Fruit fly (Drosophila melanogaster) whole organism, prepupa: ENCODE measurements around the gene CG6048.
A peak's percentile ranks its signal among the peaks of the same experiment; 100 is the strongest.

Experiments used
- CG10631 ChIP-seq: fragments of 200-800 bp; sonication (Bioruptor generic); optimal IDR thresholded peaks from 2 replicates; lab custom pipeline; 2016; ENCODE audit warnings: missing biosample characterization, missing genetic modification characterization
- CG10669 ChIP-seq: fragments of 200-800 bp; sonication (Bioruptor generic); optimal IDR thresholded peaks from 3 replicates; lab custom pipeline; 2018; ENCODE audit warnings: missing biosample characterization, mild to moderate bottlenecking, missing genetic modification characterization, moderate library complexity
- CG11294 ChIP-seq: fragments of 200-800 bp; sonication (Bioruptor generic); IDR thresholded peaks from 2 replicates; pipeline ENCODE4 v1.3.6; 2022; ENCODE audit warnings: missing biosample characterization, missing genetic modification characterization
- CG11762 ChIP-seq: fragments of 200-800 bp; sonication (Bioruptor generic); optimal IDR thresholded peaks from 3 replicates; lab custom pipeline; 2016; ENCODE audit warnings: missing biosample characterization, missing genetic modification characterization; ENCODE audit not compliant: insufficient read depth
- CG11902 ChIP-seq: fragments of 200-800 bp; sonication (Bioruptor generic); optimal IDR thresholded peaks from 3 replicates; lab custom pipeline; 2016; ENCODE audit warnings: missing biosample characterization, missing genetic modification characterization
- CG15336 ChIP-seq: fragments of 200-800 bp; sonication (Bioruptor generic); IDR thresholded peaks from 2 replicates; pipeline ENCODE4 v1.3.6; 2022; ENCODE audit warnings: missing biosample characterization, missing genetic modification characterization
- CG1621 ChIP-seq: fragments of 200-800 bp; sonication (Bioruptor generic); optimal IDR thresholded peaks from 3 replicates; lab custom pipeline; 2018; ENCODE audit warnings: missing biosample characterization, mild to moderate bottlenecking, missing genetic modification characterization
- CG3032 ChIP-seq: fragments of 200-800 bp; optimal IDR thresholded peaks from 2 replicates; lab custom pipeline; 2019; ENCODE audit warnings: missing biosample characterization, mild to moderate bottlenecking, missing genetic modification characterization, moderate library complexity
- CG31627 ChIP-seq: fragments of 200-800 bp; sonication (Bioruptor generic); optimal IDR thresholded peaks from 3 replicates; lab custom pipeline; 2016; ENCODE audit warnings: missing biosample characterization, missing genetic modification characterization
- CG32006 ChIP-seq: fragments of 200-800 bp; sonication (Bioruptor generic); optimal IDR thresholded peaks from 3 replicates; lab custom pipeline; 2017; ENCODE audit warnings: missing biosample characterization, mild to moderate bottlenecking, missing genetic modification characterization
- CG4318 ChIP-seq: fragments of 200-800 bp; sonication (Bioruptor generic); optimal IDR thresholded peaks from 3 replicates; lab custom pipeline; 2017; ENCODE audit warnings: missing biosample characterization, mild to moderate bottlenecking, missing genetic modification characterization
- CG6792 ChIP-seq: fragments of 200-800 bp; sonication (Bioruptor generic); optimal IDR thresholded peaks from 3 replicates; lab custom pipeline; 2016; ENCODE audit warnings: missing biosample characterization, missing genetic modification characterization
- CG6854 ChIP-seq: fragments of 200-800 bp; sonication (Bioruptor generic); optimal IDR thresholded peaks from 2 replicates; lab custom pipeline; 2017; ENCODE audit warnings: missing biosample characterization, mild to moderate bottlenecking, missing genetic modification characterization
- CG8119 ChIP-seq: fragments of 200-800 bp; sonication (Bioruptor generic); IDR thresholded peaks from 3 replicates; pipeline ENCODE4 v1.3.6; 2022; ENCODE audit warnings: missing biosample characterization, missing genetic modification characterization
- Eip78C ChIP-seq: fragments of 200-800 bp; sonication (Bioruptor generic); peaks from one replicate; lab custom pipeline; 2016; ENCODE audit warnings: missing biosample characterization, missing genetic modification characterization
- Eip93F ChIP-seq: fragments of 200-800 bp; sonication (Bioruptor generic); optimal IDR thresholded peaks from 2 replicates; lab custom pipeline; 2016; ENCODE audit warnings: missing biosample characterization, mild to moderate bottlenecking, missing genetic modification characterization
- Ets21C ChIP-seq: fragments of 200-800 bp; sonication (Bioruptor generic); optimal IDR thresholded peaks from 3 replicates; lab custom pipeline; 2016; ENCODE audit warnings: missing biosample characterization, missing genetic modification characterization
- Ets96B ChIP-seq: fragments of 200-800 bp; optimal IDR thresholded peaks from 2 replicates; lab custom pipeline; 2019; ENCODE audit warnings: missing biosample characterization, mild to moderate bottlenecking, missing genetic modification characterization, moderate library complexity
- Hr39 ChIP-seq: fragments of 200-800 bp; sonication (Bioruptor generic); optimal IDR thresholded peaks from 2 replicates; lab custom pipeline; 2016; ENCODE audit warnings: missing biosample characterization, missing genetic modification characterization
- Lpt ChIP-seq: fragments of 200-800 bp; sonication (Bioruptor generic); optimal IDR thresholded peaks from 3 replicates; lab custom pipeline; 2016; ENCODE audit warnings: missing biosample characterization, missing genetic modification characterization
- Met ChIP-seq: fragments of 200-800 bp; sonication (Bioruptor generic); optimal IDR thresholded peaks from 3 replicates; lab custom pipeline; 2016; ENCODE audit warnings: missing biosample characterization, missing genetic modification characterization
- OdsH ChIP-seq: fragments of 200-800 bp; sonication (Bioruptor generic); optimal IDR thresholded peaks from 3 replicates; lab custom pipeline; 2016; ENCODE audit warnings: missing biosample characterization, missing genetic modification characterization
- Sox14 ChIP-seq: fragments of 200-800 bp; sonication (Bioruptor generic); optimal IDR thresholded peaks from 3 replicates; lab custom pipeline; 2016; ENCODE audit warnings: missing biosample characterization, missing genetic modification characterization
- Sox15 ChIP-seq: fragments of 200-800 bp; sonication (Bioruptor generic); optimal IDR thresholded peaks from 3 replicates; lab custom pipeline; 2016; ENCODE audit warnings: missing biosample characterization, missing genetic modification characterization
- acj6 ChIP-seq: fragments of 200-800 bp; sonication (Bioruptor generic); optimal IDR thresholded peaks from 3 replicates; lab custom pipeline; 2016; ENCODE audit warnings: missing biosample characterization, missing genetic modification characterization
- cyc ChIP-seq: fragments of 200-800 bp; sonication (Bioruptor generic); optimal IDR thresholded peaks from 3 replicates; lab custom pipeline; 2016; ENCODE audit warnings: missing biosample characterization, missing genetic modification characterization
- eg ChIP-seq: fragments of 200-800 bp; sonication (Bioruptor generic); IDR thresholded peaks from 3 replicates; pipeline ENCODE4 v1.3.6; 2022; ENCODE audit warnings: missing biosample characterization, missing genetic modification characterization
- esn ChIP-seq: fragments of 200-800 bp; sonication (Bioruptor generic); optimal IDR thresholded peaks from 2 replicates; lab custom pipeline; 2016; ENCODE audit warnings: missing biosample characterization, mild to moderate bottlenecking, missing genetic modification characterization, moderate library complexity
- fd59A ChIP-seq: fragments of 200-800 bp; sonication (Bioruptor generic); optimal IDR thresholded peaks from 2 replicates; lab custom pipeline; 2017; ENCODE audit warnings: missing biosample characterization, mild to moderate bottlenecking, missing genetic modification characterization, missing genetic modification reagents
- fd85E ChIP-seq: fragments of 200-800 bp; sonication (Bioruptor generic); optimal IDR thresholded peaks from 3 replicates; lab custom pipeline; 2016; ENCODE audit warnings: missing biosample characterization, missing genetic modification characterization
- fkh ChIP-seq: fragments of 200-800 bp; sonication (Bioruptor generic); optimal IDR thresholded peaks from 3 replicates; lab custom pipeline; 2017; ENCODE audit warnings: missing biosample characterization, mild to moderate bottlenecking, missing genetic modification characterization, moderate library complexity
- net ChIP-seq: fragments of 200-800 bp; sonication (Bioruptor generic); optimal IDR thresholded peaks from 3 replicates; lab custom pipeline; 2016; ENCODE audit warnings: missing biosample characterization, missing genetic modification characterization
- pdm3 ChIP-seq: fragments of 200-800 bp; sonication (Bioruptor generic); optimal IDR thresholded peaks from 3 replicates; lab custom pipeline; 2016; ENCODE audit warnings: missing biosample characterization, missing genetic modification characterization
- svp ChIP-seq: fragments of 200-800 bp; sonication (Bioruptor generic); peaks from one replicate; lab custom pipeline; 2016; ENCODE audit warnings: missing biosample characterization, missing genetic modification characterization
- vri ChIP-seq: fragments of 200-800 bp; sonication (Bioruptor generic); optimal IDR thresholded peaks from 3 replicates; lab custom pipeline; 2016; ENCODE audit warnings: missing biosample characterization, mild to moderate bottlenecking, missing genetic modification characterization

Gene CG6048

DNA sequence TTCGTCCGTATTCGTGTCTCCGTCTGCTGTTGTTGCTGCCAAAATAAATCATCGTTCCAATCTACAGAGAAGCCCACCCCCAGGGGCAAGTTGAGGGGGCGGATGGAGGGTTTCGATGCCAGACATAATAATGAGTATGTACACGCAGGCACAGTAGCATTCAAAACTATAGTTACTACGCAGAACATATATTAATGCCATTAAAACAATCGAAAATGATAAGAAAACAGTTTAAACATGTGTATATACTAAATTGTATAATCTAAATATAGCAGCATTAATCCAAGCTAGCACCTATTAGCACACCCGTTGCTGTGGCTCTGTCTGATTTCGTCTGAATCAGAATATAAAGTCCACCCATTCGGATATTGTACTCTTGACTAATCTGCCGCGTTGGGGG, 28.5 kb downstream of the CG6048 start (continued):
- TF ChIP-seq net: peak; percentile 79
- peak; percentile 29 for TF ChIP-seq fd85E (GFP tag; lab: Kevin White, UChicago)
- TF ChIP-seq CG32006 (GFP tag; lab: Kevin White, UChicago): peak; percentile 65
- TF ChIP-seq Eip78C (GFP tag; lab: Kevin White, UChicago): peak; percentile 95
- peak; percentile 70 for TF ChIP-seq Ets21C (GFP tag; lab: Kevin White, UChicago)
- peak; percentile 83 for TF ChIP-seq vri (GFP tag; lab: Kevin White, UChicago)
- TF ChIP-seq CG15336 (GFP tag; lab: Robert Waterston, UW): peak; percentile 82
- peak; percentile 77 for TF ChIP-seq acj6 (GFP tag; lab: Kevin White, UChicago)
- peak; percentile 86 for TF ChIP-seq CG31627 (GFP tag; lab: Kevin White, UChicago)
- peak; percentile 16 for TF ChIP-seq CG4318 (GFP tag; lab: Kevin White, UChicago)
- peak; percentile 63 for TF ChIP-seq CG8119
- TF ChIP-seq Eip93F (GFP tag; lab: Kevin White, UChicago): peak; percentile 77
- TF ChIP-seq fd59A: peak; percentile 48
- peak; percentile 84 for TF ChIP-seq Hr39 (GFP tag; lab: Kevin White, UChicago)
- peak; percentile 70 for TF ChIP-seq CG10669 (GFP tag; lab: Kevin White, UChicago)
- peak; percentile 81 for TF ChIP-seq OdsH (GFP tag; lab: Kevin White, UChicago)
- TF ChIP-seq cyc: peak; percentile 84
- peak; percentile 65 for TF ChIP-seq CG3032 (tag; lab: Kevin White, UChicago)
- TF ChIP-seq CG11762 (GFP tag; lab: Kevin White, UChicago): peak; percentile 69
- TF ChIP-seq CG6854 (GFP tag; lab: Kevin White, UChicago): peak; percentile 81
- peak; percentile 72 for TF ChIP-seq CG11902

DNA sequence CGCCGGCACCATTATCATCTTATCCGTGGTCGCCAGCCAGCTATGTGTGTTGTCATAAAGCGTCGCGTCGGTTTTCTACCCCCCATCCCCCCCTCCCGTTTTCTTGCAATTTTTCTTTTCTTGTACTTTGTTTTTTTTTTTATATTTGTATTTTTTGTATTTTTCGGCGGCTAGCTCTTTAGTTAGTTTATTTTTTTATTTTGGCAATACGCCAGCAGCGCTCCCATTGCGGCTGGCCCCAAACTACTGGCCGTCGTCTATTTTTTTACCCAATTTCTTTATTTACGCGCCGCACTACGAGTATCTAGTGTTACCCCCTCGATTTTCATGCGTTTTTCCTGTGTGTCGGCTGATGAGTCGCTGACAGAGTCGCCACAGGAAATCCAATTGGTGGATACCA, 29.0 kb downstream of the CG6048 start:
- peak; percentile 75 for TF ChIP-seq eg (GFP tag; lab: Robert Waterston, UW)
- peak; percentile 21; the same call in 1 of the 3 replicates for TF ChIP-seq CG8119
- TF ChIP-seq CG6854 (GFP tag; lab: Kevin White, UChicago): no peak
- no peak for TF ChIP-seq net
- no peak for TF ChIP-seq Ets96B (tag; lab: Kevin White, UChicago)
- TF ChIP-seq Eip93F (GFP tag; lab: Kevin White, UChicago): no peak
- TF ChIP-seq CG11294 (GFP tag; lab: Robert Waterston, UW): no peak
- TF ChIP-seq CG6792 (GFP tag; lab: Kevin White, UChicago): no peak

- TF ChIP-seq eg (GFP tag; lab: Robert Waterston, UW) (no peak), esn (GFP tag; lab: Kevin White, UChicago) (no peak), CG31627 (GFP tag; lab: Kevin White, UChicago) (no peak), Lpt (GFP tag; lab: Kevin White, UChicago) (no peak), pdm3 (GFP tag; lab: Kevin White, UChicago) (no peak), CG10669 (GFP tag; lab: Kevin White, UChicago) (no peak), Sox15 (GFP tag; lab: Kevin White, UChicago) (no peak), CG1621 (tag; lab: Kevin White, UChicago) (no peak), Sox14 (GFP tag; lab: Kevin White, UChicago) (no peak), fkh (no peak), acj6 (GFP tag; lab: Kevin White, UChicago) (no peak)
- TF ChIP-seq, all 60 proteins: peak for 0
Observed at dm6 chrX:5983390-5983789, 31.0 kb downstream of the CG6048 start.

dm6 chrX:5987362-5987761, 35.0 kb downstream of the CG6048 start:
- TF ChIP-seq CG10631 (GFP tag; lab: Kevin White, UChicago) (no peak), CG11762 (GFP tag; lab: Kevin White, UChicago) (no peak), svp (peak; percentile 86), Met (GFP tag; lab: Kevin White, UChicago) (no peak)
